Worm (Caenorhabditis elegans) whole organism, L1 larva: ENCODE measurements around the gene his-73.

Experiments
- elt-2 ChIP-seq: sonication (generic microtip); optimal IDR thresholded peaks from 2 replicates; lab custom pipeline; 2016; ENCODE audit warnings: missing genetic modification characterization, mild to moderate bottlenecking, inconsistent platforms, missing compliant biosample characterization, missing genetic modification reagents
- hlh-17 ChIP-seq: fragments of 200-800 bp; sonication (Bioruptor generic); optimal IDR thresholded peaks from 2 replicates; lab custom pipeline; 2018; ENCODE audit warnings: missing genetic modification characterization, mild to moderate bottlenecking, missing compliant biosample characterization, moderate library complexity, borderline replicate concordance
- hpl-2 ChIP-seq: fragments of 150-350 bp; optimal IDR thresholded peaks from 2 replicates; lab custom pipeline; 2014; ENCODE audit warnings: missing biosample characterization, missing genetic modification reagents, missing genetic modification characterization
- lin-35 ChIP-seq, 2 experiments: fragments of 150-350 bp; optimal IDR thresholded peaks; 2 replicates each; lab custom pipeline; 2014; ENCODE audit warnings: missing biosample characterization in 2 of 2, missing genetic modification characterization in 2 of 2, missing genetic modification reagents in 2 of 2
- nhr-20 ChIP-seq: sonication (generic microtip); optimal IDR thresholded peaks from 2 replicates; lab custom pipeline; 2016; ENCODE audit warnings: mild to moderate bottlenecking, missing genetic modification characterization, missing compliant biosample characterization
- nhr-237 ChIP-seq: fragments of 150-350 bp; optimal IDR thresholded peaks from 2 replicates; lab custom pipeline; 2014; ENCODE audit warnings: missing biosample characterization, missing genetic modification characterization
- nhr-77 ChIP-seq: fragments of 150-350 bp; optimal IDR thresholded peaks from 2 replicates; lab custom pipeline; 2014; ENCODE audit warnings: missing biosample characterization, missing genetic modification characterization
- pag-3 ChIP-seq: sonication (generic microtip); optimal IDR thresholded peaks from 2 replicates; lab custom pipeline; 2017; ENCODE audit warnings: missing genetic modification characterization, mild to moderate bottlenecking, missing compliant biosample characterization, antibody characterized with exemption, borderline replicate concordance; ENCODE audit not compliant: insufficient read depth
- pqm-1 ChIP-seq: sonication (generic microtip); optimal IDR thresholded peaks from 3 replicates; lab custom pipeline; 2017; ENCODE audit warnings: missing biosample characterization, missing genetic modification characterization
- snpc-4 ChIP-seq: fragments of 150-350 bp; optimal IDR thresholded peaks from 2 replicates; lab custom pipeline; 2014; ENCODE audit warnings: missing biosample characterization, missing genetic modification characterization
- unc-62 ChIP-seq: fragments of 150-350 bp; optimal IDR thresholded peaks from 2 replicates; lab custom pipeline; 2014; ENCODE audit warnings: missing biosample characterization, missing genetic modification reagents, missing genetic modification characterization
- ztf-11 ChIP-seq, 2 experiments: sonication (generic microtip); optimal IDR thresholded peaks; 2 replicates each; lab custom pipeline; 2016 to 2017; ENCODE audit warnings: missing genetic modification characterization in 2 of 2, missing biosample characterization in 1 of 2, missing compliant biosample characterization in 1 of 2

- TF ChIP-seq nhr-20 (tag; lab: Kevin White, UChicago) (peak; percentile 11), lin-35 (GFP tag; optimal IDR thresholded peaks at IDR 0.05; lab: Kevin White, UChicago) (no peak), unc-62 (GFP tag; lab: Kevin White, UChicago) (no peak), pqm-1 (tag; lab: Kevin White, UChicago) (no peak), nhr-77 (no peak), pag-3 (no peak), hpl-2 (GFP tag; lab: Kevin White, UChicago) (no peak), nhr-237 (tag; lab: Kevin White, UChicago) (no peak), hlh-17 (GFP tag; lab: Kevin White, UChicago) (no peak), elt-2 (tag; lab: Kevin White, UChicago) (no peak), snpc-4 (no peak), ztf-11 (tag; optimal IDR thresholded peaks at IDR 0.05; lab: Kevin White, UChicago) (no peak)
These were observed 35.3 kb upstream of the his-73 start for ce11 chrII:13148247-13148646.
